Worm (Caenorhabditis elegans): ENCODE measurements around the gene K08F9.1.

The K08F9.1 gene

DNA sequence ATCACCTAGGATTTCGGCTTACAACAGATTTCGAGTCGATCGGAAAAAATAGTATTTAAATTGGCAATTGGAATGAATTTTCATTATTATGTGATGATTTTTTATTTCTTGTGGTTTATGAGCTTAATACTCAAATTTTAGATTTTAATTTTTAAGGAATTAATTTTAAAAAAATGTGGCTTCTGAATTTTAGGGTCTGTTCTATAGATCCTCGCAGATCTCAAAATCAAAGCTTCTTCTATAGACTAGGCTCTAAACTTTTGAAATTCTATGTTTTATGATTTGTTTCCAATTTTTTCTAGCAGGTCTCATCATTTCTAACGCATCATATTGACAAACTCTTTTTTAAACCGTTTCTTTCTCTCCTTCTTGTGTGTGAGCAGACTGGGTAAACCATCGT lies 50.5 kb downstream of the K08F9.1 start, which contains the start of gene txt-12:
txt-12 (plus strand) TSS at position 301 of the 400 bp plus-strand sequence.
- no peak for TF ChIP-seq hrde-1 (tag; optimal IDR thresholded peaks at IDR 0.05; ENCODE audit: borderline replicate concordance)
- no peak for TF ChIP-seq tbx-9 (tag; optimal IDR thresholded peaks at IDR 0.05; ENCODE audit: borderline replicate concordance)
- no peak for TF ChIP-seq tbp1 (GFP tag; optimal IDR thresholded peaks at IDR 0.05)
- TF ChIP-seq snpc-3.4 (tag; optimal IDR thresholded peaks at IDR 0.05): no peak
- TF ChIP-seq egl-18 (GFP tag; IDR thresholded peaks at IDR 0.05): no peak
- TF ChIP-seq nfya-2 (GFP tag; IDR thresholded peaks at IDR 0.05): no peak
- TF ChIP-seq madf-8 (GFP tag; conservative IDR thresholded peaks at IDR 0.05): no peak
- TF ChIP-seq nhr-120 (GFP tag; IDR thresholded peaks at IDR 0.05): no peak
- no peak for TF ChIP-seq hmg-20 (GFP tag; IDR thresholded peaks at IDR 0.05)
- no peak for TF ChIP-seq F49E8.2 (tag; optimal IDR thresholded peaks at IDR 0.05; ENCODE audit: insufficient read depth)
- no peak for TF ChIP-seq zfh-2 (GFP tag; conservative IDR thresholded peaks at IDR 0.05)
- no peak for TF ChIP-seq Y79H2A.3 (GFP tag; conservative IDR thresholded peaks at IDR 0.05)
- TF ChIP-seq gei-17 (GFP tag; optimal IDR thresholded peaks at IDR 0.05): no peak
- TF ChIP-seq madf-6 (GFP tag; IDR thresholded peaks at IDR 0.05): no peak
- no peak for TF ChIP-seq lin-40 (tag; optimal IDR thresholded peaks at IDR 0.05)
- TF ChIP-seq pha-4 (tag; optimal IDR thresholded peaks at IDR 0.05): no peak
- no peak for TF ChIP-seq akir-1 (GFP tag; optimal IDR thresholded peaks at IDR 0.05)

DNA sequence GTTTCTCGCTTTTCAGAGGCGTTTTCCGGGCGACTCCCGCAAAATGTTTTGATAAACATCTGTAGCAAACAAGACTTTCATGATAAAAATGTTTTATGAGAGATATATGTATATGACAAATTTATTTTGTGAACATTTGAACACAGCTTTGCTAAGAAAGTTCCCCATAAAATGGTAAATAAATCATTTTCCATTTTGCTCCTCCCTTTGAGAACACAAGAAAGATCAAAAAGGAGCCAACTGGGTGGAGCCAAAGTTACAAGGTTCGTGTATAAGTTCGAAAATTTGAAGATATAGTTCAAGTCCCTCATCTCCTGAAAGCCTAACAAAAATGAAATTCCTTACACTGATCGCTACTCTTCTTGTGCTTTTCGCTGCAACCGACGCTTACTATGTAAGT lies 52.7 kb downstream of the K08F9.1 start, which contains the start of gene C01G10.17:
C01G10.17 (plus strand) TSS at position 301 of the 400 bp plus-strand sequence.
- no peak for TF ChIP-seq chd-7 (tag; optimal IDR thresholded peaks at IDR 0.05)
- no peak for TF ChIP-seq F22D6.2 (tag; optimal IDR thresholded peaks at IDR 0.05)
- TF ChIP-seq Y95B8A.8 (GFP tag; IDR thresholded peaks at IDR 0.05): no peak
- TF ChIP-seq ztf-26 (tag; optimal IDR thresholded peaks at IDR 0.05): no peak
- TF ChIP-seq madf-3 (GFP tag; IDR thresholded peaks at IDR 0.05): no peak
- TF ChIP-seq let-526 (GFP tag; IDR thresholded peaks at IDR 0.05): no peak
- TF ChIP-seq snpc-3.4 (tag; optimal IDR thresholded peaks at IDR 0.05): no peak
- no peak for TF ChIP-seq efl-1 (GFP tag; optimal IDR thresholded peaks at IDR 0.05)
- TF ChIP-seq bed-1 (GFP tag; IDR thresholded peaks at IDR 0.05): no peak

DNA sequence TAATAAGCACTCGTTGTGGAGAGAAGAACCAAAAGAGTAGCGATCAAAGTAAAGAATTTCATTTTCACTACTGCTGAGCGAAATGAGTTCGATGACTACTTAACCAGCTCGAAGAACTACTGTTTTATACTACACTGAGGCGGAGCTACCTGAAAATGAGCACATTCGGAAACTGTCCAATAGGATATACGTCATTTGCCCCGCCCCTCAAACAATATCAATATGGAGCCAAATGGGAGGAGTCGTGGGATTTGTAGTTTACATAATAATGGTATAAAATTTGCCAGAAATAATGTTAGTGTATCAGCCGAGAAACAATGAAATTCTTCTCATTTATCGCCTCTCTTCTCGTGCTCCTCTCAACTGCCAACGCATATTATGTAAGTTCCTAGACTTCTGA lies 53.7 kb downstream of the K08F9.1 start, which contains the start of the genes C01G10.5 and C01G10.4:
C01G10.5 (minus strand) TSS at position 101 of the 400 bp plus-strand sequence.
C01G10.4 (plus strand) TSS at position 303 of the 400 bp plus-strand sequence.
- TF ChIP-seq ccch-3 (GFP tag; optimal IDR thresholded peaks at IDR 0.05): no peak
- no peak for TF ChIP-seq ztf-18 (tag; optimal IDR thresholded peaks at IDR 0.05)
- TF ChIP-seq ztf-28 (GFP tag; IDR thresholded peaks at IDR 0.05): no peak
- TF ChIP-seq cebp-2 (GFP tag; IDR thresholded peaks at IDR 0.05): no peak

DNA sequence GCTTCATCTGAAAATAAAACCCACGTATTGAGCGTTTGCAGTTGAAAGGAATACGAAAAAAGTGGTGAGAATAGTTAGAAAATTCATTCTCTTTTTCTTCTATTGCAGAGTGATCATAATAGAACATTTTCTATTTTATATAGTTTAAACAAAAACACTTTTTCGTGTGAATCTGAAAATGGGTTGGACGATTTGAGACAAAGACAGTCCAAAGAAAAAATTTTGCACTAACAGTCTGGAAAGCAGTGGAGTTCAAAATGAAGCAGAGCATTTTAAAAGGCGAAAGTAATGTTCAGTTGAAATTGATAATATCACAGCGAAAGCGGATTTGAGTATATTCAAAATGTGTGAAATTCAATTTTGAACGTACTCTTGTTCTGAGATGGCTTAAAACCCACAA lies 54.6 kb downstream of the K08F9.1 start, which contains the start of gene C01G10.18:
C01G10.18 (minus strand) TSS at position 101 of the 400 bp plus-strand sequence.
- TF ChIP-seq tlf-1 (GFP tag; optimal IDR thresholded peaks at IDR 0.05) (no peak), ceh-79 (tag; optimal IDR thresholded peaks at IDR 0.05) (no peak), cebp-2 (GFP tag; IDR thresholded peaks at IDR 0.05) (no peak), hsf-1 (GFP tag; IDR thresholded peaks at IDR 0.05) (no peak)

DNA sequence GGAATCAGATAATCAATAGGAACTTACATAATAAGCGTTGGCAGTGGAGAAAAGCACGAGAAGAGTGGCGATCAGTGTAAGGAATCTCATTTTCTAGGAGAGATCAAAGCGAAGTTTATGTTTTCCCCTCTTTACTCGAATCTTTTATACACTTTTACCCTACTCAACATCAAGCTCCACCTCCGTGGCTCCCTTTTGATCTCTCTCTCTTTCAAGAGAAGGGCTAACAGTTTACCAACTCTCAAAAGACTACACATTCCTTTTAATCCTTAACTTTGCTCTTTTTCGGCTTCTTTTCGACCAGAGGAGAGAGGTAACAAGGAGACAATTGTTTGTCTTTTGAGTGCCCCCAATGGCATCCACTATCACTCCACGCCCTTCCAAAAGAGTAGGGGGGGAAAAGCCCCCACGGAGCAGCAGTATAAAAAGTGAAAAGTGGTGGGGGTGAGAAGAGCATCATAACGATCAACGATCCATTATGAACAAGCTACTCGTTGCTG lies 55.9 kb downstream of the K08F9.1 start, which contains the start of the genes C01G10.15 and C01G10.6:
C01G10.15 (minus strand) TSS at position 101 of the 500 bp plus-strand sequence.
C01G10.6 (plus strand) TSS at position 450 of the 500 bp plus-strand sequence.
- TF ChIP-seq T07F8.4 (tag; optimal IDR thresholded peaks at IDR 0.05) (no peak), F33H1.4 (GFP tag; IDR thresholded peaks at IDR 0.05) (no peak), madf-6 (GFP tag; IDR thresholded peaks at IDR 0.05) (no peak), ztf-3 (GFP tag; optimal IDR thresholded peaks at IDR 0.05) (no peak), F57C9.4 (tag; optimal IDR thresholded peaks at IDR 0.05) (no peak), tlf-1 (GFP tag; optimal IDR thresholded peaks at IDR 0.05) (no peak), tbp1 (GFP tag; optimal IDR thresholded peaks at IDR 0.05) (no peak), atf-7 (tag; optimal IDR thresholded peaks at IDR 0.05) (no peak), lsl-1 (GFP tag; optimal IDR thresholded peaks at IDR 0.05) (no peak), nhr-120 (GFP tag; IDR thresholded peaks at IDR 0.05) (no peak), lsy-27 (tag; optimal IDR thresholded peaks at IDR 0.05; ENCODE audit: borderline replicate concordance, insufficient read depth) (no peak), rcor-1 (GFP tag; IDR thresholded peaks at IDR 0.05) (no peak), hlh-12 (tag; optimal IDR thresholded peaks at IDR 0.05) (no peak)
